Worm (Caenorhabditis elegans) whole organism, L1 larva: ENCODE measurements around the gene grl-10.
A peak's percentile ranks its signal among the peaks of the same experiment; 100 is the strongest.

Experiments used
- C16A3.4 ChIP-seq: fragments of 150-350 bp; optimal IDR thresholded peaks from 2 replicates; lab custom pipeline; 2014; ENCODE audit warnings: missing biosample characterization, missing genetic modification characterization
- C34B4.2 ChIP-seq: sonication (generic microtip); optimal IDR thresholded peaks from 2 replicates; lab custom pipeline; 2017; ENCODE audit warnings: mild to moderate bottlenecking, missing genetic modification characterization, missing compliant biosample characterization
- Y116A8C.19 ChIP-seq: sonication (generic microtip); optimal IDR thresholded peaks from 2 replicates; lab custom pipeline; 2016; ENCODE audit warnings: missing compliant biosample characterization, missing genetic modification characterization, borderline replicate concordance
- aly-2 ChIP-seq: fragments of 150-350 bp; optimal IDR thresholded peaks from 2 replicates; lab custom pipeline; 2014; ENCODE audit warnings: missing biosample characterization, missing genetic modification characterization
- blmp-1 ChIP-seq: fragments of 150-350 bp; optimal IDR thresholded peaks from 2 replicates; lab custom pipeline; 2014; ENCODE audit warnings: missing biosample characterization, missing genetic modification characterization
- ceh-8 ChIP-seq: fragments of 200-800 bp; sonication (Bioruptor generic); optimal IDR thresholded peaks from 2 replicates; lab custom pipeline; 2018; ENCODE audit warnings: mild to moderate bottlenecking, missing genetic modification characterization, moderate library complexity, missing compliant biosample characterization
- ceh-88 ChIP-seq: fragments of 200-800 bp; sonication (Bioruptor generic); IDR thresholded peaks from 2 replicates; pipeline ENCODE4 v1.3.6; 2022; ENCODE audit warnings: missing genetic modification characterization, missing compliant biosample characterization
- ces-1 ChIP-seq: fragments of 150-350 bp; optimal IDR thresholded peaks from 2 replicates; lab custom pipeline; 2014; ENCODE audit warnings: missing biosample characterization, missing genetic modification reagents, missing genetic modification characterization
- dsc-1 ChIP-seq: sonication (generic microtip); optimal IDR thresholded peaks from 2 replicates; lab custom pipeline; 2016; ENCODE audit warnings: mild to moderate bottlenecking, missing genetic modification characterization, missing compliant biosample characterization
- efl-3 ChIP-seq: fragments of 200-800 bp; sonication (Bioruptor generic); optimal IDR thresholded peaks from 2 replicates; lab custom pipeline; 2018; ENCODE audit warnings: mild to moderate bottlenecking, missing genetic modification characterization, missing compliant biosample characterization
- egl-13 ChIP-seq: sonication (generic microtip); optimal IDR thresholded peaks from 2 replicates; lab custom pipeline; 2016; ENCODE audit warnings: missing genotype, missing genetic modification reagents, missing genetic modification characterization, missing compliant biosample characterization
- egl-27 ChIP-seq, 2 experiments: fragments of 150-350 bp in 1 of 2; sonication (generic microtip); optimal IDR thresholded peaks; 3 replicates each; lab custom pipeline; 2017 to 2018; ENCODE audit warnings: missing biosample characterization in 2 of 2, missing genetic modification characterization in 2 of 2, missing genetic modification reagents in 2 of 2
- elt-2 ChIP-seq: sonication (generic microtip); optimal IDR thresholded peaks from 2 replicates; lab custom pipeline; 2016; ENCODE audit warnings: missing genetic modification characterization, mild to moderate bottlenecking, inconsistent platforms, missing compliant biosample characterization, missing genetic modification reagents
- ets-5 ChIP-seq: fragments of 200-800 bp; sonication (Bioruptor generic); IDR thresholded peaks from 2 replicates; pipeline ENCODE4 v1.3.6; 2022; ENCODE audit warnings: missing genetic modification characterization, missing compliant biosample characterization
- fkh-10 ChIP-seq: sonication (generic microtip); optimal IDR thresholded peaks from 2 replicates; lab custom pipeline; 2017; ENCODE audit warnings: missing biosample characterization, missing genetic modification reagents, missing genetic modification characterization
- fkh-4 ChIP-seq: sonication (generic microtip); optimal IDR thresholded peaks from 2 replicates; lab custom pipeline; 2016; ENCODE audit warnings: missing compliant biosample characterization, missing genetic modification characterization, borderline replicate concordance
- fos-1 ChIP-seq: fragments of 150-350 bp; optimal IDR thresholded peaks from 2 replicates; lab custom pipeline; 2014; ENCODE audit warnings: missing biosample characterization, missing genetic modification characterization
- grh-1 ChIP-seq: fragments of 200-800 bp; sonication (Bioruptor generic); IDR thresholded peaks from 2 replicates; pipeline ENCODE4 v1.3.6; 2022; ENCODE audit warnings: missing genetic modification reagents, missing genetic modification characterization, missing compliant biosample characterization
- hlh-4 ChIP-seq: sonication (generic microtip); optimal IDR thresholded peaks from 2 replicates; lab custom pipeline; 2016; ENCODE audit warnings: mild to moderate bottlenecking, missing genetic modification characterization, missing compliant biosample characterization
- irx-1 ChIP-seq: sonication (generic microtip); optimal IDR thresholded peaks from 2 replicates; lab custom pipeline; 2016; ENCODE audit warnings: missing genetic modification characterization, missing compliant biosample characterization
- isw-1 ChIP-seq: fragments of 200-800 bp; sonication (Bioruptor generic); IDR thresholded peaks from 2 replicates; pipeline ENCODE4 v1.3.6; 2022; ENCODE audit warnings: missing genetic modification characterization, missing compliant biosample characterization
- jun-1 ChIP-seq: fragments of 150-350 bp; optimal IDR thresholded peaks from 2 replicates; lab custom pipeline; 2014; ENCODE audit warnings: missing biosample characterization, missing genetic modification reagents, missing genetic modification characterization
- lin-14 ChIP-seq: fragments of 200-800 bp; sonication (Bioruptor generic); optimal IDR thresholded peaks from 2 replicates; lab custom pipeline; 2018; ENCODE audit warnings: mild to moderate bottlenecking, missing genetic modification characterization, moderate library complexity, missing compliant biosample characterization
- lin-35 ChIP-seq, 2 experiments: fragments of 150-350 bp; optimal IDR thresholded peaks; 2 replicates each; lab custom pipeline; 2014; ENCODE audit warnings: missing biosample characterization in 2 of 2, missing genetic modification characterization in 2 of 2, missing genetic modification reagents in 2 of 2
- lin-39 ChIP-seq: fragments of 150-350 bp; optimal IDR thresholded peaks from 2 replicates; lab custom pipeline; 2014; ENCODE audit warnings: missing biosample characterization, missing genetic modification reagents, missing genetic modification characterization
- lir-3 ChIP-seq: sonication (generic microtip); optimal IDR thresholded peaks from 2 replicates; lab custom pipeline; 2016; ENCODE audit warnings: mild to moderate bottlenecking, missing genetic modification characterization, moderate library complexity, missing compliant biosample characterization; ENCODE audit not compliant: poor library complexity
- mep-1 ChIP-seq: fragments of 150-350 bp; optimal IDR thresholded peaks from 2 replicates; lab custom pipeline; 2014; ENCODE audit warnings: missing biosample characterization, missing genetic modification characterization
- nhr-12 ChIP-seq: sonication (generic microtip); optimal IDR thresholded peaks from 2 replicates; lab custom pipeline; 2017; ENCODE audit warnings: missing biosample characterization, missing genetic modification characterization
- nhr-20 ChIP-seq: sonication (generic microtip); optimal IDR thresholded peaks from 2 replicates; lab custom pipeline; 2016; ENCODE audit warnings: mild to moderate bottlenecking, missing genetic modification characterization, missing compliant biosample characterization
- nhr-237 ChIP-seq: fragments of 150-350 bp; optimal IDR thresholded peaks from 2 replicates; lab custom pipeline; 2014; ENCODE audit warnings: missing biosample characterization, missing genetic modification characterization
- nhr-28 ChIP-seq: fragments of 150-350 bp; optimal IDR thresholded peaks from 2 replicates; lab custom pipeline; 2014; ENCODE audit warnings: missing biosample characterization, missing genetic modification characterization
- nhr-71 ChIP-seq: sonication (generic microtip); optimal IDR thresholded peaks from 2 replicates; lab custom pipeline; 2016; ENCODE audit warnings: mild to moderate bottlenecking, missing genetic modification characterization, moderate library complexity, missing compliant biosample characterization
- pqm-1 ChIP-seq: sonication (generic microtip); optimal IDR thresholded peaks from 3 replicates; lab custom pipeline; 2017; ENCODE audit warnings: missing biosample characterization, missing genetic modification characterization
- rnt-1 ChIP-seq: sonication (generic microtip); optimal IDR thresholded peaks from 2 replicates; lab custom pipeline; 2016; ENCODE audit warnings: mild to moderate bottlenecking, missing genetic modification characterization, moderate library complexity, missing compliant biosample characterization
- skn-1 ChIP-seq: fragments of 150-350 bp; optimal IDR thresholded peaks from 2 replicates; lab custom pipeline; 2014; ENCODE audit warnings: missing biosample characterization, missing genetic modification characterization
- snu-23 ChIP-seq: sonication (generic microtip); optimal IDR thresholded peaks from 2 replicates; lab custom pipeline; 2016; ENCODE audit warnings: missing genetic modification characterization, missing compliant biosample characterization
- sox-4 ChIP-seq: sonication (generic microtip); optimal IDR thresholded peaks from 2 replicates; lab custom pipeline; 2016; ENCODE audit warnings: missing genetic modification characterization, missing compliant biosample characterization
- sptf-1 ChIP-seq: fragments of 150-350 bp; optimal IDR thresholded peaks from 2 replicates; lab custom pipeline; 2014; ENCODE audit warnings: missing biosample characterization, missing genetic modification characterization
- sup-37 ChIP-seq: fragments of 200-800 bp; sonication (Bioruptor generic); optimal IDR thresholded peaks from 2 replicates; lab custom pipeline; 2018; ENCODE audit warnings: mild to moderate bottlenecking, missing genetic modification characterization, missing compliant biosample characterization
- unc-130 ChIP-seq: fragments of 150-350 bp; optimal IDR thresholded peaks from 2 replicates; lab custom pipeline; 2017; ENCODE audit warnings: missing biosample characterization, missing genetic modification characterization, inconsistent platforms
- unc-86 ChIP-seq: sonication (generic microtip); optimal IDR thresholded peaks from 2 replicates; lab custom pipeline; 2016; ENCODE audit warnings: missing genetic modification characterization, missing compliant biosample characterization
- xbp-1 ChIP-seq: sonication (generic microtip); optimal IDR thresholded peaks from 2 replicates; lab custom pipeline; 2016; ENCODE audit warnings: missing genetic modification characterization, missing compliant biosample characterization
- zip-4 ChIP-seq: fragments of 200-800 bp; sonication (Bioruptor generic); optimal IDR thresholded peaks from 2 replicates; lab custom pipeline; 2018; ENCODE audit warnings: mild to moderate bottlenecking, missing genetic modification characterization, moderate library complexity, missing compliant biosample characterization
- ztf-11 ChIP-seq, 2 experiments: sonication (generic microtip); optimal IDR thresholded peaks; 2 replicates each; lab custom pipeline; 2016 to 2017; ENCODE audit warnings: missing genetic modification characterization in 2 of 2, missing biosample characterization in 1 of 2, missing compliant biosample characterization in 1 of 2

Gene grl-10

DNA sequence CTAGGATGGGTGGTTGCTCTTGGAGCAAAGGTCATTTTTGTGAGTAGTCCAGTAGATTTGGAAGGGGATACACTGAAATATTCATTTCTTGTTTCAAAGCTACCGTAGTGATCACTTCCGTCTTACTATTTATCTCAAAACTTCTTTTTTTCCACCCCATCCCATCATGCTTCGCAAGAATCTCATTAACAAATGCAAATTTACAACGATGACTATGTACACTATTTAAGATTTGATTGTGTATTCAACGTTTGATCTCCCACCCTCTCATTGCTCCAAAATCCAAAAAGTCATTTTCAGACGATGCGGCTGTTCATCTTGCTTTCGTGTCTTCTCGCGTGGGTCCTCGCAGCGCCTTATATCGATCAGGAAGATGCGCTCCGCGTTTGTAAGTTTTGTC, 18.7 kb downstream of the grl-10 start, which contains the start of gene flp-21:
TSS of gene flp-21 (plus strand) at position 301 of the 400 bp plus-strand sequence.
- TF ChIP-seq ceh-88 (GFP tag; lab: Robert Waterston, UW) (no peak), sup-37 (GFP tag; lab: Kevin White, UChicago) (no peak), aly-2 (tag; lab: Kevin White, UChicago) (no peak), blmp-1 (tag; lab: Kevin White, UChicago) (no peak), nhr-28 (no peak), ztf-11 (tag; optimal IDR thresholded peaks at IDR 0.05; lab: Kevin White, UChicago) (no peak), isw-1 (GFP tag; lab: Robert Waterston, UW) (no peak)

DNA sequence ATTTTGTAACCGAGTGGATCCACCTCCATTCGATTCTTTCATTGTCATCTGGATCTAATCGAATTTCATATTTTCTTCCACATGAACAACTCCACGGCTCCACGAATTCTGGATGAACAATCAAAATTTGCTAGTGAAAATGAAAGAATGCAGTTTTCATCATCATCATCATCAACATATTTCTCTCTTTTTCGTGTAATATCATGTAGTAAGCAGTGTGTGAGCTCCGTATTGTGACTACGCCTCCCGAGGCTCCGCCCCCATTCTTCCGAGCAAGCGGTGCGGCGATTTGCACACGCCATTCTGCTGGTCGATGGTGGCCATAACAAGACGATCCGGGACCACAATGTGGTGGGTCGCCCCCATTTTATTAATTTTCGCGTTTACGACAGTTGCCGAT, 23.7 kb downstream of the grl-10 start, which contains the start of gene ZK742.7:
TSS of gene ZK742.7 (plus strand) at position 301 of the 400 bp plus-strand sequence.
- TF ChIP-seq sox-4 (tag; lab: Kevin White, UChicago) (no peak), lir-3 (tag; lab: Kevin White, UChicago) (no peak)

- TF ChIP-seq hlh-4 (no peak), sox-4 (tag; lab: Kevin White, UChicago) (no peak), xbp-1 (tag; lab: Kevin White, UChicago) (no peak), nhr-237 (tag; lab: Kevin White, UChicago) (no peak), lin-39 (tag; lab: Kevin White, UChicago) (no peak), elt-2 (no peak), C34B4.2 (tag; lab: Kevin White, UChicago) (no peak), snu-23 (GFP tag; lab: Kevin White, UChicago) (no peak), sup-37 (GFP tag; lab: Kevin White, UChicago) (no peak)
Observed at ce11 chrV:7803563-7803962, 29.2 kb downstream of the grl-10 start.

ce11 chrV:7804064-7804800, 29.9 kb downstream of the grl-10 start, which contains the start of gene uvs-1:
Gene uvs-1 (minus strand): TSS chrV:7804208.
- TF ChIP-seq fos-1 (tag; lab: Kevin White, UChicago) (no peak), zip-4 (no peak), lin-14 (GFP tag; lab: Kevin White, UChicago) (peak; percentile 78), fkh-4 (tag; lab: Kevin White, UChicago) (no peak), unc-86 (tag; lab: Kevin White, UChicago) (peak; percentile 8), xbp-1 (tag; lab: Kevin White, UChicago) (peak; percentile 37), aly-2 (tag; lab: Kevin White, UChicago) (no peak), ceh-8 (no peak), efl-3 (GFP tag; lab: Kevin White, UChicago) (no peak), blmp-1 (tag; lab: Kevin White, UChicago) (peak; percentile 79), nhr-28 (no peak), Y116A8C.19 (no peak), sup-37 (GFP tag; lab: Kevin White, UChicago) (peak; percentile 57), sptf-1 (tag; lab: Kevin White, UChicago) (no peak), skn-1 (tag; lab: Kevin White, UChicago) (peak; percentile 48), irx-1 (peak; percentile 46), lin-35 (GFP tag; optimal IDR thresholded peaks at IDR 0.05; lab: Kevin White, UChicago) (peak; percentile 50 to 57), ets-5 (GFP tag; lab: Robert Waterston, UW) (no peak), nhr-12 (no peak), egl-27 (tag; optimal IDR thresholded peaks at IDR 0.05; lab: Kevin White, UChicago) (no peak), jun-1 (tag; lab: Kevin White, UChicago) (no peak), unc-130 (tag; lab: Kevin White, UChicago) (peak; percentile 63), mep-1 (peak; percentile 57), nhr-20 (tag; lab: Kevin White, UChicago) (peak; percentile 65), elt-2 (peak; percentile 38), fkh-10 (GFP tag; lab: Kevin White, UChicago) (peak; percentile 17), pqm-1 (tag; lab: Kevin White, UChicago) (no peak), ztf-11 (tag; optimal IDR thresholded peaks at IDR 0.05; lab: Kevin White, UChicago) (no peak), dsc-1 (no peak), egl-13 (tag; lab: Kevin White, UChicago) (no peak), C16A3.4 (tag; lab: Kevin White, UChicago) (peak; percentile 47), ces-1 (GFP tag; lab: Kevin White, UChicago) (no peak), nhr-71 (tag; lab: Kevin White, UChicago) (peak; percentile 77), grh-1 (no peak), rnt-1 (tag; lab: Kevin White, UChicago) (peak; percentile 37)
